Worm (Caenorhabditis elegans): ENCODE data around the gene unc-76.
"Not testable (repeated sequence)": the region's sequence is repeated elsewhere in the genome, so short reads cannot be mapped to it uniquely, and the experiment has no call there.

Gene unc-76

ce11 chrV:15119517-15119916 is 48.0 kb downstream of the unc-76 start, which contains the start of gene flor-1:
TSS of gene flor-1 (minus strand) at chrV:15119617.
- TF ChIP-seq mbf-1 (tag; optimal IDR thresholded peaks at IDR 0.05) (no peak), F13H6.1 (tag; optimal IDR thresholded peaks at IDR 0.05) (no peak), lin-39 (tag; optimal IDR thresholded peaks at IDR 0.05) (no peak), mab-5 (tag; optimal IDR thresholded peaks at IDR 0.05) (no peak)

ce11 chrV:15125162-15125561 is 53.6 kb downstream of the unc-76 start, which contains the start of gene ugt-30:
TSS of gene ugt-30 (minus strand) at chrV:15125262.
- TF ChIP-seq lin-11, peb-1, dmd-4 (tag; optimal IDR thresholded peaks at IDR 0.05): not testable (repeated sequence)

DNA sequence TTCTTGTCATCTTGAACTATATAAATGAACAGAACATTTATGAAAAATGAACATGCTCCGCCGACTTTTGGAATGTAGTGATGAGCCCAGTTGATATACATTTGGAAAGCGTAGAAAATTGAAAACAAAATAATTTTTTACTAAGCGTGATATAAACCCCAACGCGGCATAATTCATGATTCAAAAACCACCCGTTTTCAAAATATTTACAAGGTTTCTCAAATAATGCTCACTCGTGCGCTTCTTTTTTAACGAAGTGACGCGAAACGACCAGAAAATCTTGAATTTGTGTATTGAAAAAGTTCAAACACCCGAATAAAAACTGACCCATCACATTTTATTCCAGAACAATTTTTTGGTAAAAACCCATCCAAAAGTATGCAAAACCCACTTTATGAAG is 55.9 kb downstream of the unc-76 start, which contains the start of gene srj-27:
Gene srj-27, minus strand, starts transcription at position 101 of the 400 bp plus-strand sequence.
- TF ChIP-seq sma-9 (GFP tag; optimal IDR thresholded peaks at IDR 0.05), result no peak
- TF ChIP-seq sma-9 (tag; optimal IDR thresholded peaks at IDR 0.05), result no peak
- TF ChIP-seq Y55F3AM.14 (GFP tag; optimal IDR thresholded peaks at IDR 0.05), result no peak
- TF ChIP-seq unc-39 (tag; optimal IDR thresholded peaks at IDR 0.05), result no peak
- no peak for TF ChIP-seq nhr-23 (tag; optimal IDR thresholded peaks at IDR 0.05)

DNA sequence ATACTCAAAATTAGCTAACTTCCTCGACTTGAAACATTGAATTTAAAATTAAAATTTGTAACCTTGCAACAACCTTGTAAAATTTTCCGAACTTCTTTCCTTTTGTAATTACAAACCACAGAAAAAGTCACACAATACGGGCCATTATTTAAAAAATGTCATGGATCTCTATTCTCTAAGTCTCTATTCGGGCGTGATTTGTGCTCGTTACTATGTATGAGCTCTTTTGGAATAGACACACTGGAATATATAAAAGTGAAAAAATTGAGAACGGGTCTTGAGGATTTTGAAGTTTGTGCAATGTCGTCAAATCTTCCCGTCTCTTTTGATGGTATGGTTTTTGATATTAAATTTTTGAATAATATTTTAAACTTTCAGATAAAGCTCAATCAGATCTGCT is 56.4 kb downstream of the unc-76 start, which contains the start of gene srr-7:
Gene srr-7, plus strand, starts transcription at position 301 of the 400 bp plus-strand sequence.
- TF ChIP-seq unc-39 (tag; optimal IDR thresholded peaks at IDR 0.05), result no peak
- no peak for TF ChIP-seq nhr-11 (tag; optimal IDR thresholded peaks at IDR 0.05)
- TF ChIP-seq lin-13 (GFP tag; optimal IDR thresholded peaks at IDR 0.05), result no peak
- no peak for TF ChIP-seq ztf-4 (tag; optimal IDR thresholded peaks at IDR 0.05)
- TF ChIP-seq lin-11 (tag; optimal IDR thresholded peaks at IDR 0.05), result no peak
- TF ChIP-seq alr-1 (tag; optimal IDR thresholded peaks at IDR 0.05), result no peak
- no peak for TF ChIP-seq mdl-1 (tag; optimal IDR thresholded peaks at IDR 0.05)
- TF ChIP-seq C34F6.9 (tag; optimal IDR thresholded peaks at IDR 0.05), result no peak
- TF ChIP-seq unc-55 (GFP tag; optimal IDR thresholded peaks at IDR 0.05), result no peak
- no peak for TF ChIP-seq skn-1 (tag; optimal IDR thresholded peaks at IDR 0.05)
- TF ChIP-seq mbf-1 (tag; optimal IDR thresholded peaks at IDR 0.05), result no peak
- TF ChIP-seq nhr-12 (tag; optimal IDR thresholded peaks at IDR 0.05), result no peak
- no peak for TF ChIP-seq elt-1 (tag; optimal IDR thresholded peaks at IDR 0.05)
- no peak for TF ChIP-seq dmd-4 (tag; optimal IDR thresholded peaks at IDR 0.05)
- TF ChIP-seq blmp-1 (tag; optimal IDR thresholded peaks at IDR 0.05; ENCODE audit: insufficient read depth), result no peak
- TF ChIP-seq ztf-11 (tag; optimal IDR thresholded peaks at IDR 0.05), result no peak

Data from whole organism, L2 larva.